Fruit fly (Drosophila melanogaster) ovary, adult (tissue): ENCODE measurements around the gene CG31808.

Source experiments
- CG17801 ChIP-seq: fragments of 200-800 bp; optimal IDR thresholded peaks from 2 replicates; lab custom pipeline; 2019; ENCODE audit warnings: missing biosample characterization, mild to moderate bottlenecking, missing genetic modification characterization, moderate library complexity; ENCODE audit not compliant: partially characterized antibody

CG31808 gene

dm6 chr2L:16657467-16657866 lies 58.5 kb downstream of the CG31808 start:
- TF ChIP-seq CG17801 (GFP tag; lab: Kevin White, UChicago) = no peak

DNA sequence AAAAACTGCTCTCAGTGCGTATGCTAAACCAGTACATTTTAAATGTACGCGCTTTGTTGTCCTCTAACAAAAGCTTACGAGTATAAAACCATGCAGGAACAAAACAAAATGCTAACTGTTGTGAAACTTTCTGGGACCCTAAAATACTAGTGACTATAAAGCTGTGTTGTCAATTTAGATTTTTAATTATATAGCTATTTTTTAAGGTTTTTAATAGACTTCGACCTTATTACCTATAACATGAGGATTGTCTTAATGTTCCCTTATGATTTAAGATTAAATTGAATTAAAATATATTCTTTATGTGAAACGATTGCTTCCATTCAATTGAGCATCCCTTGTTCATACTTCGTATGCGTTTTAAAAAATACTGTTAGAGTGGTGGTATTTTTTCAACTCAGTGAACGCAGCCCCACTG lies 59.3 kb downstream of the CG31808 start:
- no peak for TF ChIP-seq CG17801 (GFP tag; lab: Kevin White, UChicago)
